Fruit fly (Drosophila melanogaster) whole organism, embryonic: ENCODE results near the gene Vav.

Source experiments
- Asciz ChIP-seq: fragments of 200-800 bp; sonication (Bioruptor generic); optimal IDR thresholded peaks from 2 replicates; lab custom pipeline; 2017; ENCODE audit warnings: missing biosample characterization, mild to moderate bottlenecking, missing genetic modification characterization, missing genetic modification reagents
- Blimp-1 ChIP-seq: fragments of 200-800 bp; sonication (Bioruptor generic); optimal IDR thresholded peaks from 3 replicates; lab custom pipeline; 2018; ENCODE audit warnings: missing biosample characterization, missing genetic modification characterization, mild to moderate bottlenecking, moderate library complexity, missing genetic modification reagents
- BtbVII ChIP-seq: fragments of 200-800 bp; sonication (Bioruptor generic); optimal IDR thresholded peaks from 3 replicates; lab custom pipeline; 2017; ENCODE audit warnings: missing biosample characterization, mild to moderate bottlenecking, missing genetic modification characterization
- CG10366 ChIP-seq: fragments of 200-800 bp; sonication (Bioruptor generic); IDR thresholded peaks from 2 replicates; pipeline ENCODE4 v1.3.6; 2022; ENCODE audit warnings: missing biosample characterization, missing genetic modification characterization
- CG10431 ChIP-seq: fragments of 200-800 bp; sonication (Bioruptor generic); optimal IDR thresholded peaks from 3 replicates; lab custom pipeline; 2018; ENCODE audit warnings: missing biosample characterization, mild to moderate bottlenecking, missing genetic modification characterization
- CG12104 ChIP-seq: fragments of 200-800 bp; sonication (Bioruptor generic); optimal IDR thresholded peaks from 3 replicates; lab custom pipeline; 2016; ENCODE audit warnings: missing biosample characterization, missing genetic modification characterization
- CG13296 ChIP-seq: fragments of 200-800 bp; sonication (Bioruptor generic); optimal IDR thresholded peaks from 3 replicates; lab custom pipeline; 2018; ENCODE audit warnings: missing biosample characterization, mild to moderate bottlenecking, missing genetic modification characterization
- CG14441 ChIP-seq: fragments of 200-800 bp; sonication (Bioruptor generic); IDR thresholded peaks from 2 replicates; pipeline ENCODE4 v1.3.6; 2022; ENCODE audit warnings: missing biosample characterization, missing genetic modification characterization
- CG15073 ChIP-seq: fragments of 200-800 bp; sonication (Bioruptor generic); optimal IDR thresholded peaks from 2 replicates; lab custom pipeline; 2016; ENCODE audit warnings: missing biosample characterization, missing genetic modification characterization
- CG15514 ChIP-seq: fragments of 200-800 bp; sonication (Bioruptor generic); optimal IDR thresholded peaks from 3 replicates; lab custom pipeline; 2017; ENCODE audit warnings: missing biosample characterization, missing genetic modification characterization, mild to moderate bottlenecking, moderate library complexity, missing genetic modification reagents
- CG1603 ChIP-seq: fragments of 200-800 bp; sonication (Bioruptor generic); optimal IDR thresholded peaks from 2 replicates; lab custom pipeline; 2019; ENCODE audit warnings: missing biosample characterization, mild to moderate bottlenecking, missing genetic modification characterization, moderate library complexity
- CG1647 ChIP-seq: fragments of 200-800 bp; sonication (Bioruptor generic); optimal IDR thresholded peaks from 3 replicates; lab custom pipeline; 2016; ENCODE audit warnings: missing biosample characterization, missing genetic modification characterization
- CG17829 ChIP-seq: fragments of 200-800 bp; optimal IDR thresholded peaks from 2 replicates; lab custom pipeline; 2019; ENCODE audit warnings: missing biosample characterization, mild to moderate bottlenecking, missing genetic modification characterization, moderate library complexity
- CG18599 ChIP-seq: fragments of 200-800 bp; sonication (Bioruptor generic); optimal IDR thresholded peaks from 3 replicates; lab custom pipeline; 2017; ENCODE audit warnings: missing biosample characterization, missing genetic modification characterization, mild to moderate bottlenecking, moderate library complexity, missing genetic modification reagents
- CG2678 ChIP-seq: fragments of 200-800 bp; sonication (Bioruptor generic); optimal IDR thresholded peaks from 3 replicates; lab custom pipeline; 2019; ENCODE audit warnings: missing biosample characterization, mild to moderate bottlenecking, missing genetic modification characterization, moderate library complexity
- CG31365 ChIP-seq: fragments of 200-800 bp; sonication (Bioruptor generic); optimal IDR thresholded peaks from 2 replicates; lab custom pipeline; 2018; ENCODE audit warnings: missing biosample characterization, mild to moderate bottlenecking, missing genetic modification characterization
- CG3407 ChIP-seq: fragments of 200-800 bp; sonication (Bioruptor generic); optimal IDR thresholded peaks from 2 replicates; lab custom pipeline; 2018; ENCODE audit warnings: missing biosample characterization, mild to moderate bottlenecking, missing genetic modification characterization
- CG34224 ChIP-seq: fragments of 200-800 bp; sonication (Bioruptor generic); IDR thresholded peaks from 3 replicates; pipeline ENCODE4 v1.3.6; 2022; ENCODE audit warnings: missing biosample characterization, missing genetic modification characterization; ENCODE audit not compliant: partially characterized antibody
- CG7357 ChIP-seq: fragments of 200-800 bp; sonication (Bioruptor generic); IDR thresholded peaks from 3 replicates; pipeline ENCODE4 v1.3.6; 2022; ENCODE audit warnings: missing biosample characterization, missing genetic modification characterization
- CG7745 ChIP-seq: fragments of 200-800 bp; sonication (Bioruptor generic); optimal IDR thresholded peaks from 2 replicates; lab custom pipeline; 2018; ENCODE audit warnings: missing biosample characterization, mild to moderate bottlenecking, missing genetic modification characterization, moderate library complexity
- CTCF ChIP-seq: fragments of 200-800 bp; sonication (Bioruptor generic); optimal IDR thresholded peaks from 2 replicates; lab custom pipeline; 2017; ENCODE audit warnings: missing biosample characterization, mild to moderate bottlenecking, missing genetic modification characterization, moderate library complexity
- Dp ChIP-seq: fragments of 200-800 bp; sonication (Bioruptor generic); optimal IDR thresholded peaks from 2 replicates; lab custom pipeline; 2018; ENCODE audit warnings: missing biosample characterization, mild to moderate bottlenecking, missing genetic modification characterization, moderate library complexity
- E2f2 ChIP-seq: fragments of 200-800 bp; sonication (Bioruptor generic); IDR thresholded peaks from 2 replicates; pipeline ENCODE4 v1.3.6; 2022; ENCODE audit warnings: missing biosample characterization, missing genetic modification characterization
- Fer2 ChIP-seq: fragments of 200-800 bp; sonication (Bioruptor generic); optimal IDR thresholded peaks from 2 replicates; lab custom pipeline; 2018; ENCODE audit warnings: missing biosample characterization, mild to moderate bottlenecking, missing genetic modification characterization, moderate library complexity
- Hey ChIP-seq: fragments of 200-800 bp; sonication (Bioruptor generic); optimal IDR thresholded peaks from 3 replicates; lab custom pipeline; 2018; ENCODE audit warnings: missing biosample characterization, mild to moderate bottlenecking, missing genetic modification characterization
- Hr3 ChIP-seq: fragments of 200-800 bp; sonication (Bioruptor generic); optimal IDR thresholded peaks from 3 replicates; lab custom pipeline; 2016; ENCODE audit warnings: missing biosample characterization, missing genetic modification characterization
- Lhr ChIP-seq: fragments of 200-800 bp; sonication (Bioruptor generic); optimal IDR thresholded peaks from 3 replicates; lab custom pipeline; 2017; ENCODE audit warnings: mild to moderate bottlenecking, missing biosample characterization, missing genetic modification reagents, missing genetic modification characterization
- Mrtf ChIP-seq: fragments of 200-800 bp; sonication (Bioruptor generic); IDR thresholded peaks from 3 replicates; pipeline ENCODE4 v1.3.6; 2022; ENCODE audit warnings: missing biosample characterization, missing genetic modification characterization
- Nf-YB ChIP-seq: fragments of 200-800 bp; sonication (Bioruptor generic); optimal IDR thresholded peaks from 3 replicates; lab custom pipeline; 2019; ENCODE audit warnings: missing biosample characterization, mild to moderate bottlenecking, missing genetic modification characterization, moderate library complexity
- NfI ChIP-seq: fragments of 200-800 bp; sonication (Bioruptor generic); optimal IDR thresholded peaks from 3 replicates; lab custom pipeline; 2018; ENCODE audit warnings: missing biosample characterization, mild to moderate bottlenecking, missing genetic modification characterization, moderate library complexity
- PHDP ChIP-seq: fragments of 200-800 bp; sonication (Bioruptor generic); optimal IDR thresholded peaks from 3 replicates; lab custom pipeline; 2018; ENCODE audit warnings: missing biosample characterization, mild to moderate bottlenecking, missing genetic modification characterization, moderate library complexity
- Six4 ChIP-seq: fragments of 200-800 bp; sonication (Bioruptor generic); optimal IDR thresholded peaks from 2 replicates; lab custom pipeline; 2016; ENCODE audit warnings: missing biosample characterization, missing genetic modification characterization
- ap ChIP-seq: fragments of 200-800 bp; sonication (Bioruptor generic); IDR thresholded peaks from 2 replicates; pipeline ENCODE4 v1.3.6; 2022; ENCODE audit warnings: missing biosample characterization, missing genetic modification characterization
- ase ChIP-seq: fragments of 200-800 bp; sonication (Bioruptor generic); IDR thresholded peaks from 3 replicates; pipeline ENCODE4 v1.3.6; 2022; ENCODE audit warnings: missing biosample characterization, missing genetic modification characterization
- bbx ChIP-seq: fragments of 200-800 bp; sonication (Bioruptor generic); IDR thresholded peaks from 2 replicates; pipeline ENCODE4 v1.3.6; 2022; ENCODE audit warnings: missing biosample characterization, missing genetic modification characterization; ENCODE audit not compliant: partially characterized antibody
- cas ChIP-seq: fragments of 200-800 bp; sonication (Bioruptor generic); IDR thresholded peaks from 2 replicates; pipeline ENCODE4 v1.3.6; 2022; ENCODE audit warnings: missing biosample characterization, missing genetic modification characterization
- cg ChIP-seq: fragments of 200-800 bp; sonication (Bioruptor generic); optimal IDR thresholded peaks from 3 replicates; lab custom pipeline; 2019; ENCODE audit warnings: missing biosample characterization, mild to moderate bottlenecking, missing genetic modification characterization, moderate library complexity
- fd3F ChIP-seq: fragments of 200-800 bp; sonication (Bioruptor generic); optimal IDR thresholded peaks from 2 replicates; lab custom pipeline; 2018; ENCODE audit warnings: missing biosample characterization, mild to moderate bottlenecking, missing genetic modification characterization, moderate library complexity
- fru ChIP-seq: fragments of >200 bp; optimal IDR thresholded peaks from 2 replicates; lab custom pipeline; 2017
- gem ChIP-seq: fragments of 200-800 bp; sonication (Bioruptor generic); optimal IDR thresholded peaks from 2 replicates; lab custom pipeline; 2019; ENCODE audit warnings: missing biosample characterization, mild to moderate bottlenecking, missing genetic modification characterization, moderate library complexity
- gfzf ChIP-seq: fragments of 200-800 bp; sonication (Bioruptor generic); optimal IDR thresholded peaks from 2 replicates; lab custom pipeline; 2016; ENCODE audit warnings: missing biosample characterization, mild to moderate bottlenecking, missing genetic modification characterization, moderate library complexity
- grn ChIP-seq: fragments of 200-800 bp; sonication (Bioruptor generic); optimal IDR thresholded peaks from 3 replicates; lab custom pipeline; 2017; ENCODE audit warnings: missing biosample characterization, missing genetic modification characterization
- p53 ChIP-seq: fragments of 200-800 bp; sonication (Bioruptor generic); optimal IDR thresholded peaks from 2 replicates; lab custom pipeline; 2016; ENCODE audit warnings: missing biosample characterization, missing genetic modification characterization
- pfk ChIP-seq: fragments of 200-800 bp; sonication (Bioruptor generic); optimal IDR thresholded peaks from 2 replicates; lab custom pipeline; 2018; ENCODE audit warnings: missing biosample characterization, mild to moderate bottlenecking, missing genetic modification characterization, moderate library complexity
- pho ChIP-seq: fragments of 200-800 bp; sonication (Bioruptor generic); optimal IDR thresholded peaks from 2 replicates; lab custom pipeline; 2016; ENCODE audit warnings: missing biosample characterization, missing genetic modification characterization
- pum ChIP-seq: fragments of 200-800 bp; sonication (Bioruptor generic); optimal IDR thresholded peaks from 2 replicates; lab custom pipeline; 2016; ENCODE audit warnings: missing biosample characterization, missing genetic modification characterization
- slbo ChIP-seq: fragments of 200-800 bp; sonication (Bioruptor generic); IDR thresholded peaks from 2 replicates; pipeline ENCODE4 v1.3.6; 2022; ENCODE audit warnings: missing biosample characterization, missing genetic modification characterization
- sr ChIP-seq: fragments of 200-800 bp; sonication (Bioruptor generic); IDR thresholded peaks from 3 replicates; pipeline ENCODE4 v1.3.6; 2022; ENCODE audit warnings: missing biosample characterization, missing genetic modification characterization
- tll ChIP-seq, 2 experiments: fragments of 200-800 bp in 1 of 2; fragments of >200 bp in 1 of 2; sonication (Bioruptor generic) in 1 of 2; optimal IDR thresholded peaks; 2 replicates each; lab custom pipeline; 2017 to 2019; ENCODE audit warnings: missing biosample characterization in 2 of 2, missing genetic modification characterization in 2 of 2, mild to moderate bottlenecking in 1 of 2, moderate library complexity in 1 of 2
- wek ChIP-seq: fragments of 200-800 bp; sonication (Bioruptor generic); optimal IDR thresholded peaks from 3 replicates; lab custom pipeline; 2018; ENCODE audit warnings: missing biosample characterization, mild to moderate bottlenecking, missing genetic modification characterization, moderate library complexity
- wor ChIP-seq: fragments of 200-800 bp; sonication (Bioruptor generic); IDR thresholded peaks from 2 replicates; pipeline ENCODE4 v1.3.6; 2022; ENCODE audit warnings: missing biosample characterization, missing genetic modification characterization
- zfh2 ChIP-seq: fragments of 200-800 bp; sonication (Bioruptor generic); optimal IDR thresholded peaks from 2 replicates; lab custom pipeline; 2016; ENCODE audit warnings: missing biosample characterization, missing genetic modification characterization

The Vav gene

DNA sequence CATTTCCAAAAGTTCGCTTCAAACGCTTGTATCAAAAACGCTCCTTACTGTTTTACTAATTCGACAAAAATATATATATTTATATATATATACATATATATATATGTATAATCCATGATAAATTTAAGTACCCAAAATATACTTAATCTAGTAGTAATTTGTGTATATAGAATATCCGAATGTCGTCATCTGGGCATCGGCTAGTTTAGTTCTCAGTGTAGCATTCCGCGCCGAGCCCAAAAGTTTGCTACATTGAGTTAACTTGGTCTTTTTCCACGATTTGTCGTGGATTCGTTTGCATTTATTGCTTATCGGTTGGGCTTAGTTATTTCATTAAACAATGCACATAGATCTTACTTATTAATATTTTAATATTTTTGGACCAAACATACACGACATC, 19.7 kb downstream of the Vav start (continued):
- TF ChIP-seq Dp (GFP tag; lab: Kevin White, UChicago) = no peak
- no peak for TF ChIP-seq CG10366 (GFP tag; lab: Robert Waterston, UW)
- no peak for TF ChIP-seq Lhr (GFP tag; lab: Kevin White, UChicago)
- TF ChIP-seq ase (GFP tag; lab: Robert Waterston, UW) = peak; percentile 13; the same call in 1 of the 3 replicates
- TF ChIP-seq grn (GFP tag; lab: Kevin White, UChicago) = no peak
- no peak for TF ChIP-seq CG31365
- TF ChIP-seq slbo = peak; percentile 58
- TF ChIP-seq tll (GFP tag; optimal IDR thresholded peaks at IDR 0.05; lab: Kevin White, UChicago) = no peak
- no peak for TF ChIP-seq E2f2 (GFP tag; lab: Robert Waterston, UW)
- TF ChIP-seq CG10431 = no peak
- peak; percentile 63; the same call in 1 of the 2 replicates for TF ChIP-seq CG14441 (GFP tag; lab: Robert Waterston, UW)
- no peak for TF ChIP-seq Nf-YB (GFP tag; lab: Kevin White, UChicago)
- TF ChIP-seq Asciz (GFP tag; lab: Kevin White, UChicago) = no peak
- peak; percentile 16 for TF ChIP-seq CG17829 (tag; lab: Kevin White, UChicago)
- TF ChIP-seq CG7357 (GFP tag; lab: Robert Waterston, UW) = no peak
- TF ChIP-seq ap (GFP tag; lab: Robert Waterston, UW) = no peak
- no peak for TF ChIP-seq fru (lab: Kevin White, UChicago)
- no peak for TF ChIP-seq Fer2 (tag; lab: Kevin White, UChicago)
- TF ChIP-seq Mrtf (GFP tag; lab: Robert Waterston, UW) = no peak
- peak; percentile 52 for TF ChIP-seq BtbVII (GFP tag; lab: Kevin White, UChicago)
- no peak for TF ChIP-seq CG3407 (GFP tag; lab: Kevin White, UChicago)
- TF ChIP-seq CG1647 (GFP tag; lab: Kevin White, UChicago) = no peak
- peak; percentile 63 for TF ChIP-seq gem
- TF ChIP-seq CTCF (GFP tag; lab: Kevin White, UChicago) = peak; percentile 2
- peak; percentile 30 for TF ChIP-seq CG1603 (tag; lab: Kevin White, UChicago)
- peak; percentile 26 for TF ChIP-seq CG15514 (GFP tag; lab: Kevin White, UChicago)
- no peak for TF ChIP-seq pum
- TF ChIP-seq cas (GFP tag; lab: Robert Waterston, UW) = no peak
- TF ChIP-seq CG15073 (GFP tag; lab: Kevin White, UChicago) = no peak
- TF ChIP-seq wek (GFP tag; lab: Kevin White, UChicago) = no peak
- no peak for TF ChIP-seq pho (GFP tag; lab: Kevin White, UChicago)
- TF ChIP-seq PHDP (tag; lab: Kevin White, UChicago) = peak; percentile 28
- TF ChIP-seq NfI (GFP tag; lab: Kevin White, UChicago) = peak; percentile 25
- TF ChIP-seq fd3F (GFP tag; lab: Kevin White, UChicago) = no peak
- TF ChIP-seq CG13296 = no peak
- no peak for TF ChIP-seq pfk (GFP tag; lab: Kevin White, UChicago)
- no peak for TF ChIP-seq Six4 (GFP tag; lab: Kevin White, UChicago)
- TF ChIP-seq gfzf (GFP tag; lab: Kevin White, UChicago) = no peak
- TF ChIP-seq zfh2 (GFP tag; lab: Kevin White, UChicago) = no peak
- TF ChIP-seq CG7745 (tag; lab: Kevin White, UChicago) = no peak
- TF ChIP-seq CG18599 (GFP tag; lab: Kevin White, UChicago) = no peak
- TF ChIP-seq sr (GFP tag; lab: Robert Waterston, UW) = no peak
- no peak for TF ChIP-seq bbx
- TF ChIP-seq CG12104 (GFP tag; lab: Kevin White, UChicago) = no peak
- no peak for TF ChIP-seq Hey (tag; lab: Kevin White, UChicago)
- no peak for TF ChIP-seq CG2678 (tag; lab: Kevin White, UChicago)
- no peak for TF ChIP-seq cg
- peak; percentile 4 for TF ChIP-seq Hr3 (GFP tag; lab: Kevin White, UChicago)
- TF ChIP-seq CG34224 (GFP tag; lab: Robert Waterston, UW) = no peak
- TF ChIP-seq Blimp-1 (GFP tag; lab: Kevin White, UChicago) = no peak
- TF ChIP-seq p53 (GFP tag; lab: Kevin White, UChicago) = no peak
- TF ChIP-seq wor = no peak
